Worm (Caenorhabditis elegans) whole organism, young adult: ENCODE measurements around the gene fbxl-1.
A peak's percentile ranks its signal among the peaks of the same experiment; 100 is the strongest.

Source experiments
- B0336.3 ChIP-seq: fragments of 200-800 bp; sonication (Bioruptor generic); IDR thresholded peaks from 2 replicates; pipeline ENCODE4 v1.3.6; 2022; ENCODE audit warnings: missing genetic modification characterization, missing compliant biosample characterization
- F23B12.7 ChIP-seq: sonication (generic microtip); optimal IDR thresholded peaks from 2 replicates; lab custom pipeline; 2017; ENCODE audit warnings: missing genetic modification characterization, mild to moderate bottlenecking, missing compliant biosample characterization, antibody characterized with exemption, moderate library complexity; ENCODE audit not compliant: insufficient read depth
- F39B2.1 ChIP-seq: fragments of 200-800 bp; sonication (Bioruptor generic); IDR thresholded peaks from 2 replicates; pipeline ENCODE4 v1.3.6; 2022; ENCODE audit warnings: missing genetic modification reagents, missing genetic modification characterization, missing compliant biosample characterization
- F52B5.7 ChIP-seq: sonication (generic microtip); optimal IDR thresholded peaks from 2 replicates; lab custom pipeline; 2016; ENCODE audit warnings: mild to moderate bottlenecking, missing genetic modification characterization, missing compliant biosample characterization
- F57A8.1 ChIP-seq: fragments of 200-800 bp; sonication (Bioruptor generic); optimal IDR thresholded peaks from 2 replicates; lab custom pipeline; 2018; ENCODE audit warnings: mild to moderate bottlenecking, missing genetic modification characterization, moderate library complexity, missing compliant biosample characterization
- athp-1 ChIP-seq: sonication (generic microtip); optimal IDR thresholded peaks from 2 replicates; lab custom pipeline; 2017; ENCODE audit warnings: mild to moderate bottlenecking, missing genetic modification characterization, missing compliant biosample characterization
- attf-3 ChIP-seq: fragments of 200-800 bp; sonication (Bioruptor generic); conservative IDR thresholded peaks from 2 replicates; pipeline ENCODE4 v1.3.6; 2022; ENCODE audit warnings: missing genetic modification reagents, missing genetic modification characterization, missing compliant biosample characterization
- attf-5 ChIP-seq: fragments of 200-800 bp; sonication (Bioruptor generic); optimal IDR thresholded peaks from 2 replicates; lab custom pipeline; 2018; ENCODE audit warnings: mild to moderate bottlenecking, missing genetic modification characterization, missing compliant biosample characterization
- bed-2 ChIP-seq: fragments of 200-800 bp; sonication (Bioruptor generic); IDR thresholded peaks from 2 replicates; pipeline ENCODE4 v1.3.6; 2022; ENCODE audit warnings: missing genetic modification reagents, missing genetic modification characterization, missing compliant biosample characterization
- chd-7 ChIP-seq: sonication (generic microtip); optimal IDR thresholded peaks from 2 replicates; lab custom pipeline; 2016; ENCODE audit warnings: mild to moderate bottlenecking, missing genetic modification characterization, moderate library complexity, missing compliant biosample characterization
- dox-1 ChIP-seq: fragments of 200-800 bp; sonication (Bioruptor generic); IDR thresholded peaks from 2 replicates; pipeline ENCODE4 v1.3.6; 2022; ENCODE audit warnings: missing genetic modification reagents, missing genetic modification characterization, missing compliant biosample characterization
- dpl-1 ChIP-seq: fragments of 150-350 bp; optimal IDR thresholded peaks from 2 replicates; lab custom pipeline; 2014; ENCODE audit warnings: missing biosample characterization, missing genetic modification reagents, missing genetic modification characterization
- efl-1 ChIP-seq: fragments of 150-350 bp; optimal IDR thresholded peaks from 2 replicates; lab custom pipeline; 2014; ENCODE audit warnings: missing biosample characterization, missing genetic modification reagents, missing genetic modification characterization
- ekl-4 ChIP-seq: fragments of 200-800 bp; sonication (Bioruptor generic); IDR thresholded peaks from 2 replicates; pipeline ENCODE4 v1.3.6; 2022; ENCODE audit warnings: missing genetic modification reagents, missing genetic modification characterization, missing compliant biosample characterization
- ets-4 ChIP-seq: fragments of 200-800 bp; sonication (Bioruptor generic); optimal IDR thresholded peaks from 2 replicates; lab custom pipeline; 2018; ENCODE audit warnings: mild to moderate bottlenecking, missing genetic modification characterization, missing compliant biosample characterization
- fkh-3 ChIP-seq: sonication (generic microtip); optimal IDR thresholded peaks from 2 replicates; lab custom pipeline; 2016; ENCODE audit warnings: mild to moderate bottlenecking, missing genetic modification characterization, missing compliant biosample characterization
- hrde-1 ChIP-seq: sonication (generic microtip); optimal IDR thresholded peaks from 2 replicates; lab custom pipeline; 2016; ENCODE audit warnings: missing genetic modification characterization, mild to moderate bottlenecking, missing compliant biosample characterization, moderate library complexity, missing genotype, missing genetic modification reagents, borderline replicate concordance
- lin-26 ChIP-seq: fragments of 200-800 bp; sonication (Bioruptor generic); IDR thresholded peaks from 2 replicates; pipeline ENCODE4 v1.3.6; 2022; ENCODE audit warnings: missing genetic modification reagents, missing genetic modification characterization, missing compliant biosample characterization
- lin-40 ChIP-seq: sonication (generic microtip); optimal IDR thresholded peaks from 2 replicates; lab custom pipeline; 2016; ENCODE audit warnings: missing genetic modification characterization, mild to moderate bottlenecking, missing compliant biosample characterization, missing genotype, missing genetic modification reagents
- madf-3 ChIP-seq: fragments of 200-800 bp; sonication (Bioruptor generic); IDR thresholded peaks from 2 replicates; pipeline ENCODE4 v1.3.6; 2022; ENCODE audit warnings: missing genetic modification reagents, missing genetic modification characterization, missing compliant biosample characterization
- madf-8 ChIP-seq: fragments of 200-800 bp; sonication (Bioruptor generic); conservative IDR thresholded peaks from 2 replicates; pipeline ENCODE4 v1.3.6; 2022; ENCODE audit warnings: missing genetic modification reagents, missing genetic modification characterization, missing compliant biosample characterization
- mcd-1 ChIP-seq: fragments of 200-800 bp; sonication (Bioruptor generic); IDR thresholded peaks from 2 replicates; pipeline ENCODE4 v1.3.6; 2022; ENCODE audit warnings: missing genetic modification reagents, missing genetic modification characterization, missing compliant biosample characterization
- mel-28 ChIP-seq: sonication (generic microtip); optimal IDR thresholded peaks from 2 replicates; lab custom pipeline; 2016; ENCODE audit warnings: borderline replicate concordance, mild to moderate bottlenecking, missing genetic modification characterization, missing compliant biosample characterization
- mxl-1 ChIP-seq: sonication (generic microtip); optimal IDR thresholded peaks from 2 replicates; lab custom pipeline; 2016; ENCODE audit warnings: missing genetic modification characterization, missing compliant biosample characterization
- nhr-80 ChIP-seq: sonication (generic microtip); optimal IDR thresholded peaks from 2 replicates; lab custom pipeline; 2016; ENCODE audit warnings: missing genetic modification characterization, missing compliant biosample characterization
- snpc-3.4 ChIP-seq: sonication (generic microtip); optimal IDR thresholded peaks from 2 replicates; lab custom pipeline; 2017; ENCODE audit warnings: missing genetic modification characterization, mild to moderate bottlenecking, missing compliant biosample characterization, antibody characterized with exemption, moderate library complexity, missing genotype, missing genetic modification reagents
- snpc-4 ChIP-seq, 5 experiments: fragments of 150-350 bp in 1 of 5; sonication (generic microtip) in 4 of 5; optimal IDR thresholded peaks; 2 replicates each; lab custom pipeline; 2014 to 2018; ENCODE audit warnings: missing genetic modification characterization in 5 of 5, missing biosample characterization in 3 of 5, antibody characterized with exemption in 2 of 5, mild to moderate bottlenecking in 2 of 5, missing compliant biosample characterization in 2 of 5, missing genotype in 2 of 5, moderate library complexity in 2 of 5, missing genetic modification reagents in 1 of 5
- tbp1 ChIP-seq: fragments of 200-800 bp; sonication (Bioruptor generic); optimal IDR thresholded peaks from 2 replicates; lab custom pipeline; 2018; ENCODE audit warnings: mild to moderate bottlenecking, missing genetic modification characterization, missing compliant biosample characterization
- tlf-1 ChIP-seq: fragments of 200-800 bp; sonication (Bioruptor generic); optimal IDR thresholded peaks from 2 replicates; lab custom pipeline; 2018; ENCODE audit warnings: mild to moderate bottlenecking, missing genetic modification characterization, missing compliant biosample characterization
- unc-130 ChIP-seq: sonication (generic microtip); optimal IDR thresholded peaks from 2 replicates; lab custom pipeline; 2016; ENCODE audit warnings: missing genetic modification reagents, missing genetic modification characterization, missing compliant biosample characterization
- xnd-1 ChIP-seq: sonication (generic microtip); optimal IDR thresholded peaks from 2 replicates; lab custom pipeline; 2016; ENCODE audit warnings: missing genotype, missing genetic modification reagents, missing genetic modification characterization, missing compliant biosample characterization
- zim-3 ChIP-seq: sonication (generic microtip); optimal IDR thresholded peaks from 2 replicates; lab custom pipeline; 2017; ENCODE audit warnings: mild to moderate bottlenecking, missing genetic modification characterization, moderate library complexity, missing compliant biosample characterization

fbxl-1 gene

DNA sequence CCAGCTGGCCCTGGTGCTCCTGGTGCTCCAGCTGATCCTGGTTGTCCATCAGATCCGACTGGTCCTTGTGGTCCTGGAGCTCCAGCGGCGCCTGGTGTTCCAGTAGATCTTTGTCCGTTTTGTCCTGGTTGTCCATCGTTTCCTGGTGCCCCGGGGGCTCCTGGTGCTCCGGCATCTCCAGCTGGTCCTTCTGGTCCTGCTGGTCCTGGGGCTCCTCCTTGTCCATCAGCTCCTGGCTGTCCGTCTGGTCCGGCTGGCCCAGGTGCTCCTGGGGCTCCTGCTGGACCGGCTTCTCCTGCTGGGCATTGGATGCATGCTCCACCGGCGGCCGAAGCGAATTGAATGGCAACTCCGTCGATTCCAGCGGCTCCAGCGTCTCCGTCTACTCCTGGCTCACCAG is 35.0 kb downstream of the fbxl-1 start (continued):
- TF ChIP-seq ets-4 (no peak), F57A8.1 (GFP tag; lab: Kevin White, UChicago) (no peak)

ce11 chrIII:8263377-8263776 is 35.7 kb downstream of the fbxl-1 start, which contains the start of gene col-91:
col-91 (minus strand) TSS chrIII:8263664.
- TF ChIP-seq tlf-1 (GFP tag; lab: Kevin White, UChicago), result no peak
- no peak for TF ChIP-seq lin-26 (GFP tag; lab: Robert Waterston, UW)
- no peak for TF ChIP-seq mxl-1 (tag; lab: Kevin White, UChicago)
- no peak for TF ChIP-seq hrde-1 (tag; lab: Kevin White, UChicago)
- TF ChIP-seq, all 124 proteins: peak for 0

DNA sequence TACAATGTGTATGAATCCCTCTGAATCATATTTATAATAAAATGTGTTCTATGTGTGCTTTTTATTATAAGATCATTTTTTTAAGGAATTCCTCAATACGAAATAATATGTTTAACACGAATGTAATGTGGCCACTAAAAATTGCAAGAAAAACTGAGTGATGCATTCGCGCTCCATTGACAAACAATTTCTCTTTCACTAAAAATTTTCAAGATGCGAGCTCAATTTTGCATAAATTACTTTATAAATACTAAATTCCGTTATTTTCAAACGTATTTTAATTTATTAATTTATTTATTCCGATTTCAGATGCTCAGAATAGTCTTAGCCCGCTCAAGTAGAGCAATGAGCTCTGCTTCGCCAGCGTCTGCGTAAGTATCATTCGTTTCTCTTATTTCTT is 38.1 kb downstream of the fbxl-1 start, which contains the start of gene mrps-9:
Gene mrps-9, plus strand, starts transcription at position 310 of the 400 bp plus-strand sequence.
- no peak for TF ChIP-seq F57A8.1 (GFP tag; lab: Kevin White, UChicago)
- peak; percentile 86 for TF ChIP-seq mcd-1 (GFP tag; lab: Robert Waterston, UW)
- TF ChIP-seq, all 124 proteins: peak for 1

DNA sequence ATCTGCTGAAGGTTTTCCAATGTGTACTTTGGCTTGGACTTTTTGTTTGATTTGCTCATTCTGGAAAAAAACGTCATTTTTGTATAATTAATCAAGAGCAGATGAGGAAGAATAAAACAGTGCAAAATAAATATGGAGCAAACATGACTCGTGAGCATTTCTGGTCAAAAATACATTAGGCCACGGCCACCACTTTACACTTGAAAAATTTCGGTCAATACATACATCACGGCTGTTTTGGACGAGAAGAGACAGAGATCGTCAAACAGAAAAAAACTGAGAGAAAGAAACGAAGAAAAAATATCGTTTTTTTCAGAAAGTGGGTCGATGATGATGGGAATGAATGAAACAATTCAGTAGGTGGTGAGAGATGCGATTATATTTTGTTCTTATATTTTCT is 40.7 kb downstream of the fbxl-1 start, which contains the start of the genes F09G8.7 and crn-7:
Gene F09G8.7, minus strand, starts transcription at position 60 of the 400 bp plus-strand sequence.
Gene crn-7, plus strand, starts transcription at position 236 of the 400 bp plus-strand sequence.
- TF ChIP-seq F23B12.7 (peak; percentile 29), mcd-1 (GFP tag; lab: Robert Waterston, UW) (0 out of 2 replicates have a peak, but pooled peaks have one; percentile 21), nhr-80 (tag; lab: Kevin White, UChicago) (peak; percentile 53), snpc-4 (GFP tag; optimal IDR thresholded peaks at IDR 0.05; lab: Kevin White, UChicago) (no peak), snpc-4 (tag; optimal IDR thresholded peaks at IDR 0.05; lab: Kevin White, UChicago) (no peak), attf-5 (GFP tag; lab: Kevin White, UChicago) (peak; percentile 44), dox-1 (GFP tag; lab: Robert Waterston, UW) (peak; percentile 35; the same call in 1 of the 2 replicates)

ce11 chrIII:8271676-8272225 is 44.1 kb downstream of the fbxl-1 start, which contains the start of the genes mps-4 and F09G8.10:
mps-4 (minus strand) TSS chrIII:8271776.
F09G8.10 (minus strand) TSS chrIII:8272175.
- TF ChIP-seq B0336.3 (no peak), madf-8 (GFP tag; lab: Robert Waterston, UW) (no peak), F39B2.1 (GFP tag; lab: Robert Waterston, UW) (no peak), fkh-3 (tag; lab: Kevin White, UChicago) (no peak), ekl-4 (GFP tag; lab: Robert Waterston, UW) (no peak), lin-40 (tag; lab: Kevin White, UChicago) (no peak), zim-3 (tag; lab: Kevin White, UChicago) (no peak), dpl-1 (no peak)

- TF ChIP-seq athp-1 (tag; lab: Kevin White, UChicago), result no peak
- TF ChIP-seq dpl-1, result no peak
- TF ChIP-seq ekl-4 (GFP tag; lab: Robert Waterston, UW), result no peak
- TF ChIP-seq attf-3 (GFP tag; lab: Robert Waterston, UW), result no peak
- TF ChIP-seq efl-1 (GFP tag; lab: Kevin White, UChicago), result no peak
- no peak for TF ChIP-seq B0336.3
- TF ChIP-seq zim-3 (tag; lab: Kevin White, UChicago), result no peak
- TF ChIP-seq bed-2, result no peak
- no peak for TF ChIP-seq chd-7 (tag; lab: Kevin White, UChicago)
- no peak for TF ChIP-seq lin-26 (GFP tag; lab: Robert Waterston, UW)
- no peak for TF ChIP-seq tlf-1 (GFP tag; lab: Kevin White, UChicago)
- no peak for TF ChIP-seq mel-28 (tag; lab: Kevin White, UChicago)
- TF ChIP-seq xnd-1 (tag; lab: Kevin White, UChicago), result no peak
- no peak for TF ChIP-seq snpc-3.4 (tag; lab: Kevin White, UChicago)
- TF ChIP-seq unc-130 (GFP tag; lab: Kevin White, UChicago), result no peak
- TF ChIP-seq tbp1 (GFP tag; lab: Kevin White, UChicago), result no peak
- TF ChIP-seq madf-3, result no peak
- TF ChIP-seq F52B5.7 (tag; lab: Kevin White, UChicago), result no peak
Observed at ce11 chrIII:8275871-8276270, 48.2 kb downstream of the fbxl-1 start, which contains the start of gene clec-160. clec-160 (minus strand) TSS chrIII:8275971.
